Fruit fly (Drosophila melanogaster): Measurements from ENCODE around the gene CG14105.

The CG14105 gene

dm6 chr3L:13437036-13437435, 10.6 kb upstream of the CG14105 start, which contains the start of gene CG10154:
Gene CG10154 (minus strand): TSS chr3L:13437136.
- TF ChIP-seq dac (GFP tag; optimal IDR thresholded peaks at IDR 0.05) (no peak), CG8632 (GFP tag; optimal IDR thresholded peaks at IDR 0.05) (no peak), CG32006 (GFP tag; optimal IDR thresholded peaks at IDR 0.05) (no peak), CG6792 (GFP tag; optimal IDR thresholded peaks at IDR 0.05) (no peak), svp (GFP tag) (no peak), topi (GFP tag; optimal IDR thresholded peaks at IDR 0.05) (no peak), CG10669 (GFP tag; optimal IDR thresholded peaks at IDR 0.05) (no peak), Eip93F (GFP tag; optimal IDR thresholded peaks at IDR 0.05) (no peak), CG10631 (GFP tag; optimal IDR thresholded peaks at IDR 0.05) (no peak), Sox15 (GFP tag; optimal IDR thresholded peaks at IDR 0.05) (no peak), Blimp-1 (GFP tag; optimal IDR thresholded peaks at IDR 0.05) (no peak), CG11294 (GFP tag; IDR thresholded peaks at IDR 0.05) (no peak), Eip75B (GFP tag; optimal IDR thresholded peaks at IDR 0.05) (no peak), net (GFP tag; optimal IDR thresholded peaks at IDR 0.05) (no peak), CG34406 (GFP tag; optimal IDR thresholded peaks at IDR 0.05) (no peak), ss (GFP tag; optimal IDR thresholded peaks at IDR 0.05) (no peak), acj6 (GFP tag; optimal IDR thresholded peaks at IDR 0.05) (no peak), CG6854 (GFP tag; optimal IDR thresholded peaks at IDR 0.05) (no peak)

DNA sequence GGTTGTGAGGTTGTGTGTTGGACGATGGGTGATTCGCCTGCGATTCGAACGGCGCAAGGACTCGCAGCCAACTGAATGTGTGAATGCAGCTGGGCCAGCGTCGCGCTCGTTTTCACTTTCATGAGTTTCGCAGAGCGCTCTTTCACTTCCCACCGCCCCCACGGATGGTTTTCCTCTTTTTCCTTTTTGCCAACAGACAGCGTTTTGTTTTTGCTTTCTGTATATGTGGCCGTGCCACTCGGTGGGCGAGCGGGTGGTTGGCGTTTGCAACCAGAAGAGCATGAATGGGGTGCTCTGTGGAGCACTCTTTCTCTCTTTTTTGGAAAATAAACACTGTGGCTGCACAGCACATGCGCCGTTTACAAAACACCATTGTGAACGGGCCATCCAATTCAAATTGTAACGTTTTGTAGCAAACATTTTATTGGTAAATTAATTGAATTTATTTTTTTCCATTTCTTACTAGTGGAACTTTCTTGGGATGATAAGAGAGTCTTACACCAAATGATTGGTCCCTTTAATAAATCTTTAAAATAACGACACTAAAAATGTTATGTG, 8.8 kb upstream of the CG14105 start, which contains the start of gene CG10713:
Gene CG10713, minus strand, starts transcription at position 60 of the 558 bp plus-strand sequence.
- TF ChIP-seq Gug (GFP tag; IDR thresholded peaks at IDR 0.05) (peak; percentile 21; the same call in 1 of the 2 replicates), CG16779 (tag; optimal IDR thresholded peaks at IDR 0.05) (peak; percentile 65), fd85E (GFP tag; optimal IDR thresholded peaks at IDR 0.05) (no peak), eg (GFP tag; IDR thresholded peaks at IDR 0.05) (peak; percentile 87), cyc (GFP tag; optimal IDR thresholded peaks at IDR 0.05) (no peak), CG34406 (GFP tag; optimal IDR thresholded peaks at IDR 0.05) (no peak), CG10669 (GFP tag; optimal IDR thresholded peaks at IDR 0.05) (peak; percentile 60), CG11902 (GFP tag; optimal IDR thresholded peaks at IDR 0.05) (no peak), CG9139 (GFP tag; optimal IDR thresholded peaks at IDR 0.05) (peak; percentile 60), spab (GFP tag; optimal IDR thresholded peaks at IDR 0.05) (peak; percentile 41), Hr39 (GFP tag; optimal IDR thresholded peaks at IDR 0.05) (no peak), dsx (GFP tag; optimal IDR thresholded peaks at IDR 0.05; ENCODE audit: poor library complexity, severe bottlenecking) (no peak), topi (GFP tag; optimal IDR thresholded peaks at IDR 0.05) (peak; percentile 0), salr (GFP tag; optimal IDR thresholded peaks at IDR 0.05) (no peak), CG3032 (tag; optimal IDR thresholded peaks at IDR 0.05) (peak; percentile 28), CG31627 (GFP tag; optimal IDR thresholded peaks at IDR 0.05) (no peak), CG1621 (tag; optimal IDR thresholded peaks at IDR 0.05) (peak; percentile 44), pdm3 (GFP tag; optimal IDR thresholded peaks at IDR 0.05) (no peak), CG8319 (GFP tag; optimal IDR thresholded peaks at IDR 0.05) (no peak), esn (GFP tag; optimal IDR thresholded peaks at IDR 0.05) (no peak), Ets21C (GFP tag; optimal IDR thresholded peaks at IDR 0.05) (no peak), vri (GFP tag; optimal IDR thresholded peaks at IDR 0.05) (no peak), Blimp-1 (GFP tag; optimal IDR thresholded peaks at IDR 0.05) (no peak), CG11762 (GFP tag; optimal IDR thresholded peaks at IDR 0.05; ENCODE audit: insufficient read depth) (no peak), Sox14 (GFP tag; optimal IDR thresholded peaks at IDR 0.05) (peak; percentile 13), acj6 (GFP tag; optimal IDR thresholded peaks at IDR 0.05) (no peak), CG4318 (GFP tag; optimal IDR thresholded peaks at IDR 0.05) (no peak), Met (GFP tag; optimal IDR thresholded peaks at IDR 0.05) (no peak), Lpt (GFP tag; optimal IDR thresholded peaks at IDR 0.05) (peak; percentile 47), Smox (GFP tag; optimal IDR thresholded peaks at IDR 0.05) (no peak), CG8119 (GFP tag; IDR thresholded peaks at IDR 0.05) (peak; percentile 67; the same call in 2 of the 3 replicates), Sox102F (GFP tag; optimal IDR thresholded peaks at IDR 0.05) (peak; percentile 2), dac (GFP tag; optimal IDR thresholded peaks at IDR 0.05) (peak; percentile 28), lz (GFP tag; optimal IDR thresholded peaks at IDR 0.05) (no peak), svp (GFP tag) (no peak), achi (GFP tag; optimal IDR thresholded peaks at IDR 0.05) (no peak), Eip78C (GFP tag) (peak; percentile 35), Hr4 (GFP tag; optimal IDR thresholded peaks at IDR 0.05) (no peak), CG7368 (GFP tag; optimal IDR thresholded peaks at IDR 0.05) (peak; percentile 44), Sox15 (GFP tag; optimal IDR thresholded peaks at IDR 0.05) (no peak)
